Fruit fly (Drosophila melanogaster) S2 (cell line): ENCODE data around the gene CG11964.

Experiments used
- CG8478 ChIP-seq: fragments of >200 bp; optimal IDR thresholded peaks from 2 replicates; lab custom pipeline; 2018
- CTCF ChIP-seq, 2 experiments: fragments of >200 bp; optimal IDR thresholded peaks; 2 replicates each; lab custom pipeline; 2018

CG11964 gene

dm6 chr3R:8944866-8945265 lies at the start of gene CG11964:
Gene CG11964, minus strand, starts transcription at chr3R:8945020.
- TF ChIP-seq CTCF (optimal IDR thresholded peaks at IDR 0.05; lab: Kevin White, UChicago): peak; percentile 8 to 66
- no peak for TF ChIP-seq CG8478 (lab: Kevin White, UChicago)

- TF ChIP-seq CTCF (optimal IDR thresholded peaks at IDR 0.05; lab: Kevin White, UChicago): peak in 1 of 2 experiments; percentile 14
- TF ChIP-seq CG8478 (lab: Kevin White, UChicago): no peak
These were observed 48.2 kb upstream of the CG11964 start, which contains the start of gene CG11975 for dm6 chr3R:8992928-8993579. Gene CG11975, plus strand, starts transcription at chr3R:8993253.

DNA sequence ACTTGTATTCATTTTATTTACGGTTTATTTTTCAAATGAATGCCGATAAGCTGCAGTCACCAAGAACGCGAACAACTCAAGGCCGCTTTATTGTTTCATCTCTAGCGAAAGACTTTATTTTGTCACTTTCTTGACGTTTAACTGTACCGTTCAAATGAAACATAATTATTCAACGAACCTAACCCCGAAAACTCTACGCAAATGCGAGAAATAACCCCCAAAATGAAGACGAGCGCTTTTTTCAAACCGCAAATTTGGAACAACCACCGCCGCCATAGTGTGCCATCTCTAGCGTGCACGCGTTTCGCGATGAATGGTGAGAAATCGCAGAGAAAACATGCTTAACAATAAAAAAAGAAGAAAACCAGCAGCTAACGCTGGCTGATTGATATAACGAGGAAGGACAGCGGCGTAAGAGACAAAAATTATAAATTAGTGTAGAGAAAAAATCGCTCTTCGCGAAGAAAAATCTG lies 39.8 kb upstream of the CG11964 start, which contains the start of gene CG11970:
Gene CG11970, plus strand, starts transcription at position 117 of the 473 bp plus-strand sequence.
- no peak for TF ChIP-seq CG8478 (lab: Kevin White, UChicago)
- peak in 1 of 2 experiments; percentile 25 for TF ChIP-seq CTCF (optimal IDR thresholded peaks at IDR 0.05; lab: Kevin White, UChicago)

dm6 chr3R:8984141-8984540 lies 39.3 kb upstream of the CG11964 start, which contains the start of gene RagA-B:
Gene RagA-B, minus strand, starts transcription at chr3R:8984315.
- TF ChIP-seq CG8478 (lab: Kevin White, UChicago): no peak
- TF ChIP-seq CTCF (optimal IDR thresholded peaks at IDR 0.05; lab: Kevin White, UChicago): no peak

DNA sequence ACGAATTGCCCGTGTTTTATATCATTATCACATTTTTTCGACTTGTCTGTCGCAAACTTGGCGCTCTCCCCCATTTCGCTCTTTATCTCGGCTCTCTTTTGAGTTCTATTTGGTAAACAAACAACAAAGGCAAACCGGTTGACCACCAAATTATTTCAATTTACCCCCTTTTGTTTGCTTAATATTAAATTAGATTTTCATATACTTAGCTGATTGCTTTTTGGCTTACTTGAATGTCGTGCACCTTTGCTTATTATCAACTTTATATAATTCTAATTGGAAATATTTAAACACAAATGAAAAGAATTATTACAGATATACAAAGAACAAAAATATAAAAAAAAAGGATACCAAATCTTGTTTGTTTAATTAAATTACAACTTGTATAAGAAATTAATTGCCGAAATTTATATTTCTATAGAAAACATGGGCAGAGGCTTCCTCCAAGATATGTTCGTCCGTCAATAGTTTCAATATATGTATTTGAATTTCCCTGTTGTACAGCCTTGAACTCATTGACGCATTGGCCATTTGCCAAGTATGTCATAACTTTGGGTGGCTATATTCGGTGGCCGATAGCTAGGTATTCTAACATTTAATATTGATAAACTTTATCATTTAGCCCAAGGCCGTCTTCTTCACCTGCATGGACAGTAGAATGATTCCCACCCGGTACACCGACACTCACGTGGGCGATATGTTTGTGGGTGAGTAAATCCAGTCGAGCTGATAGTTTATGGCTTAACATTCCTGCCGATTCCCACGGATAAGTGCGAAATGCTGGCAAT lies 36.6 kb upstream of the CG11964 start:
- TF ChIP-seq CG8478 (lab: Kevin White, UChicago) (no peak), CTCF (optimal IDR thresholded peaks at IDR 0.05; lab: Kevin White, UChicago) (no peak)

- TF ChIP-seq CTCF (optimal IDR thresholded peaks at IDR 0.05; lab: Kevin White, UChicago) (no peak), CG8478 (lab: Kevin White, UChicago) (no peak)
These were observed 36.0 kb upstream of the CG11964 start, which contains the start of gene CAHbeta for dm6 chr3R:8980776-8981165. Gene CAHbeta, plus strand, starts transcription at chr3R:8980860.

- no peak for TF ChIP-seq CG8478 (lab: Kevin White, UChicago)
- peak; percentile 77 to 93 for TF ChIP-seq CTCF (optimal IDR thresholded peaks at IDR 0.05; lab: Kevin White, UChicago)
These were observed 35.3 kb upstream of the CG11964 start for dm6 chr3R:8979850-8980775.

dm6 chr3R:8978768-8979167 lies 33.9 kb upstream of the CG11964 start:
- TF ChIP-seq CTCF (optimal IDR thresholded peaks at IDR 0.05; lab: Kevin White, UChicago): no peak
- no peak for TF ChIP-seq CG8478 (lab: Kevin White, UChicago)

DNA sequence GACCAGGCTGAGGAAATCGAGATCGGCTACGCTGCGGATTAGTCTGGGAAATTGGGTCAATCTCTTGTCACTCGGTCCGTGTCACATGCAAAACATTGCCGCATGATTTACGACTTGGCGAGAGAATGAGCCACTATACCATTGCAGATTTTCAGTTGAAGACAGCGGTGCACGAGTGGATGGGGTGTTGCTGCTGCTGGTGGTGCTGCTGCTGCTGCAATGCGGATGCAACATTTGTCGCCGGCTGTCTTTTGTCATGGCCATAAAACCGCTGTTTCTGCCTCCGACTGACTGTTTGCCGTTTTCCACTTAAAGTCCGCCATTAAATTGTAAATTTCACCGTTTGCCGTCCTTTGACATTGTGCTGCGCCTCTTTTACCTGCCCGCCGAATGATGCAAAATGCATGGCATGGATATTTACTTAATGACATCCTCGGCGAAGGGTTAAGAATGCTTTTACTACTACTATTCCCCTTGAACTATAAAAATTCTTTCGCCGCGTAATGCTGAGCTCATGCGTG lies 31.3 kb upstream of the CG11964 start:
- TF ChIP-seq CTCF (optimal IDR thresholded peaks at IDR 0.05; lab: Kevin White, UChicago) (no peak), CG8478 (lab: Kevin White, UChicago) (no peak)

DNA sequence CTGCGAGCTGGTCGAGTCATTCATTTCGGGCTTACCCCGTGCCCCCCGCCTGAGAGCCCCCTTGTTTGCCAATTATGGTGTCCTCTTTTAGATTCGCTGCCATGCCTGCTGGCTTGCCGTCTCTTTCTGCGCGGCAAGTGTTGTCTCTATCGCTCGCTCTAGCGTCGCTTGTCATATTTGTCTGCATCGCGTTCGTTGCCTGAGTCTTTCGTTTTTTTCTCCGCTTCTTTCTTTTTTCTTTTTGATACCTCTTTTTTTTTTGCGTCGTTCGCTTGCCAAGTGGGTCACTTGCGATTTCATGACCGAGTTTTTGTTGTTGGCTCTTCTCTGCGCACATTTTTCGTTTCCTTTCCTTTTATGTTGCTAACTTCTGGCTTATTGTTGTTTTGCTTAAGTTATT lies 27.0 kb upstream of the CG11964 start:
- TF ChIP-seq CTCF (optimal IDR thresholded peaks at IDR 0.05; lab: Kevin White, UChicago): no peak
- no peak for TF ChIP-seq CG8478 (lab: Kevin White, UChicago)

dm6 chr3R:8970707-8971106 lies 25.9 kb upstream of the CG11964 start:
- TF ChIP-seq CTCF (optimal IDR thresholded peaks at IDR 0.05; lab: Kevin White, UChicago): no peak
- TF ChIP-seq CG8478 (lab: Kevin White, UChicago): no peak

dm6 chr3R:8969926-8970306 lies 25.1 kb upstream of the CG11964 start:
- TF ChIP-seq CG8478 (lab: Kevin White, UChicago) (no peak), CTCF (optimal IDR thresholded peaks at IDR 0.05; lab: Kevin White, UChicago) (no peak)

DNA sequence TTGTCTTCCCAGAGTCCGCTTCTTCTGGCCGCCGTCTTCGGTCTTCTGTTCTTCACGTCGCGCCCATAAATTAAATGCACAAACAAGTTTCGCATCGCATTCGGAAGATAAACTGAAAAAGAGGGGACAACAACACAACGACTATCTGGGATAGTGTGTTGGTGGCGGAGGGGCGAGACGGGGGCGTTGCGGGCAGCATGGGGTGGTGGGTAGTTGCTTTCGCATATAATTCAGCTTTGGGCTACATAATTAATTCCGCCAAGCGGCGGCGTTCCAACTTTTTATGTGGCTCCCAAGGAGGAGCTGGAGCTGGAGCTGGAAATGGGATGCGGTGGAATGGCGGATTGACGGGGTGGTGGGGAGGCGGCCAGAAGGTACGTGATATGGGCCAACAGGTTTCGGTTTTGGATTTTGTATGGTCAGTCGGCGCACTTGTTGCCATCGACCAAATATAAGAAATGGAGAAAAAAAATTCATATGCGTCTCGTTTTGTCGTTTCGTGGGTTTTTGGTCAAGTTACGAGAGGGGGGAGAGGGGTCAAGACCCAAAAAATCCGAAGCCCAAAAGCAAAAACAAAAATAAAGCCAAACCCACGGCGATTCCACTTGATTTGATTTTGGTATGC lies 24.6 kb upstream of the CG11964 start:
- TF ChIP-seq CTCF (optimal IDR thresholded peaks at IDR 0.05; lab: Kevin White, UChicago) (no peak), CG8478 (lab: Kevin White, UChicago) (no peak)
